Fruit fly (Drosophila melanogaster): Measurements from ENCODE around the gene gwl.

The gwl gene

DNA sequence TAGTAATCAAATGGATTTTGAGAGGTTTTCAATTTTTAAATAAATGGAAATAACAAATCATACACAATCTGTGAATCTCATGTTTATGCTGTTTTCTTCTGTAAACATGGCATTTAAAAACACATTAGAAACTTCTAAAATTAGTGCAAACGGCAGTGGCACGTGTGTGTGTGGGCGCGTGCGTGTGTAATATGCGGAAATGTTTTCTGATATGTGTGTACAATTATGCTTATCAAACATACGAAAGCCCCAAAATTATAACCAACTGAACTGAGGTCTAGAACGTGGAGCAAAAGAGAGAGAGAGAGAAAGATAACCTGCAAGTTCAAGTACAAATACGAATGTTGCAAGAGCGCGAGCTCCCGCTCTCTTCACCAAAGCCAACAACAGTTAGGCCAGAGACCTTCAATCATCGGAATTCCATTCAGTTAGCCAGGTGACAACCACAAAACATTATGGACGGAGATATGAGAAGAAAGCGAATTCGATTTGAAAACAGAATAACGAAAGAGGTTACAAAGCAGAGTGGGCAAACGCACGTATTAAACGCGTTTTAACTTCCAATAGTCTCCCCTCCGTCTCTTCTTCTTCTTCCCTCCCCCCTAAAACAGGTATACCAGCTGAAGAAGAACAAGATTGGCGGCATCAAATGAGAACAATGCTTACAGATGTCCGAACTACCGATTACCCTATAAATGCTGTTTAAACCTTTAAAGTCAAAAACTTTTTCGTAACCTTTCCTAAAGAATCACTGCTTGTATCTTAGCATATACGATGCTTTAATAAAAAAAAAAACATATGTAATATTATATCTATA, 4.9 kb upstream of the gwl start (continued):
- TF ChIP-seq CG12299 (tag; optimal IDR thresholded peaks at IDR 0.05) (peak; percentile 93), CG31441 (GFP tag; IDR thresholded peaks at IDR 0.05) (peak; percentile 97), wek (GFP tag; optimal IDR thresholded peaks at IDR 0.05) (peak; percentile 67), lov (optimal IDR thresholded peaks at IDR 0.05) (no peak), lov (GFP tag; IDR thresholded peaks at IDR 0.05) (peak; percentile 93), trem (tag; optimal IDR thresholded peaks at IDR 0.05) (peak; percentile 91), kay (GFP tag; optimal IDR thresholded peaks at IDR 0.05) (peak; percentile 88), CG11456 (GFP tag; IDR thresholded peaks at IDR 0.05) (peak; percentile 98), ssp (GFP tag; IDR thresholded peaks at IDR 0.05) (peak; percentile 90), sc (optimal IDR thresholded peaks at IDR 0.05) (no peak), sc (GFP tag; optimal IDR thresholded peaks at IDR 0.05) (peak; percentile 88), Spps (tag; optimal IDR thresholded peaks at IDR 0.05) (peak; percentile 93), CG10543 (GFP tag; optimal IDR thresholded peaks at IDR 0.05) (peak; percentile 87), CG4730 (GFP tag; IDR thresholded peaks at IDR 0.05) (peak; percentile 97), CG9876 (GFP tag; optimal IDR thresholded peaks at IDR 0.05) (peak; percentile 51), schlank (tag; optimal IDR thresholded peaks at IDR 0.05) (peak; percentile 93), Dip3 (GFP tag; optimal IDR thresholded peaks at IDR 0.05) (peak; percentile 90), fd102C (GFP tag; optimal IDR thresholded peaks at IDR 0.05) (peak; percentile 11), Neu2 (GFP tag; optimal IDR thresholded peaks at IDR 0.05; ENCODE audit: borderline replicate concordance) (no peak), CG8089 (GFP tag; optimal IDR thresholded peaks at IDR 0.05) (peak; percentile 52), bigmax (GFP tag; optimal IDR thresholded peaks at IDR 0.05) (peak; percentile 44), CG4820 (GFP tag; optimal IDR thresholded peaks at IDR 0.05) (peak; percentile 95), HLH54F (GFP tag; optimal IDR thresholded peaks at IDR 0.05) (peak; percentile 82), hb (GFP tag; IDR thresholded peaks at IDR 0.05; ENCODE audit: partially characterized antibody) (no peak), aop (GFP tag; IDR thresholded peaks at IDR 0.05) (peak; percentile 73), CkIIα-i1 (GFP tag; IDR thresholded peaks at IDR 0.05) (peak; percentile 77), CG11504 (tag; optimal IDR thresholded peaks at IDR 0.05) (peak; percentile 97), CG6254 (GFP tag; optimal IDR thresholded peaks at IDR 0.05) (peak; percentile 93), az2 (GFP tag; optimal IDR thresholded peaks at IDR 0.05) (peak; percentile 94), CG10565 (GFP tag; optimal IDR thresholded peaks at IDR 0.05) (peak; percentile 74), CG2202 (tag; optimal IDR thresholded peaks at IDR 0.05) (peak; percentile 91), wor (GFP tag; IDR thresholded peaks at IDR 0.05) (peak; percentile 91), CG11695 (GFP tag; IDR thresholded peaks at IDR 0.05) (peak; percentile 96), CG11696 (GFP tag; IDR thresholded peaks at IDR 0.05) (peak; percentile 92), trh (GFP tag; optimal IDR thresholded peaks at IDR 0.05) (peak; percentile 82), fu2 (GFP tag; optimal IDR thresholded peaks at IDR 0.05) (peak; percentile 80), CG31365 (tag; optimal IDR thresholded peaks at IDR 0.05) (peak; percentile 84), disco-r (GFP tag; optimal IDR thresholded peaks at IDR 0.05) (peak; percentile 81), fd64A (GFP tag; optimal IDR thresholded peaks at IDR 0.05) (peak; percentile 94), CG3163 (GFP tag; optimal IDR thresholded peaks at IDR 0.05) (peak; percentile 43), kni (GFP tag; optimal IDR thresholded peaks at IDR 0.05) (peak; percentile 88), zfh2 (GFP tag; optimal IDR thresholded peaks at IDR 0.05) (peak; percentile 89), CG10979 (tag; optimal IDR thresholded peaks at IDR 0.05) (peak; percentile 96), dan (GFP tag; IDR thresholded peaks at IDR 0.05) (peak; percentile 68; the same call in 1 of the 2 replicates), BEAF-32 (GFP tag; optimal IDR thresholded peaks at IDR 0.05) (peak; percentile 7), en (GFP tag; optimal IDR thresholded peaks at IDR 0.05) (peak; percentile 48), jumu (GFP tag; optimal IDR thresholded peaks at IDR 0.05) (peak; percentile 66), Eip74EF (GFP tag; optimal IDR thresholded peaks at IDR 0.05) (peak in 1 of 2 experiments; percentile 80), CG17328 (GFP tag; IDR thresholded peaks at IDR 0.05) (peak; percentile 95)
